Worm (Caenorhabditis elegans): ENCODE results near the gene fipr-13.

DNA sequence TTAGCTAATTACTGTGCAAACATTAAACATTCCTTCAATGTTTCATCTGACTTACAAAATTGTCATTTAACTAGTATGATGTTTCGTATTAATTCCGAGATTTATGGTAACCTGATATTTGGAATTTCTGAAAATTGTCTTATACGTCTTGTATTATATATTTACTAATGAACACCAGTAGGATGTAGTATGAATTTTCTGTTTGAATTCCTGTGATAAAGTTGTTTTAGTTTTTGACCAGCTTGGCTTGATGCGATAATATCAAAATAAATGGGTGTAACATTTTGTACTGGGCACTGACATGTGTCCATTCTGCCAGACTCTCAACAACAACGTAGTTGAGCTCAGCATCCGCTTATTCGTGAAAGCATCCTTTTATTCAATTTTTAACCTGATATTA lies 20.5 kb downstream of the fipr-13 start, which contains the start of gene R04B5.6:
- TF ChIP-seq nhr-77 (tag; optimal IDR thresholded peaks at IDR 0.05) (no peak), nhr-12 (tag; optimal IDR thresholded peaks at IDR 0.05) (no peak), nhr-237 (tag; optimal IDR thresholded peaks at IDR 0.05) (no peak), ama-1 (optimal IDR thresholded peaks at IDR 0.05) (no peak), fkh-10 (GFP tag; optimal IDR thresholded peaks at IDR 0.05) (no peak), snpc-4 (tag; optimal IDR thresholded peaks at IDR 0.05) (no peak), nhr-76 (tag; optimal IDR thresholded peaks at IDR 0.05) (peak; percentile 63), elt-2 (tag; optimal IDR thresholded peaks at IDR 0.05) (no peak), hmg-11 (tag; optimal IDR thresholded peaks at IDR 0.05) (no peak), unc-62 (GFP tag; optimal IDR thresholded peaks at IDR 0.05) (no peak)
